Worm (Caenorhabditis elegans): Measurements from ENCODE around the gene trh-1.

Gene trh-1

ce11 chrIV:17368292-17368691, at the start of gene trh-1:
TSS of gene trh-1 (plus strand) at chrIV:17368592.
- TF ChIP-seq lin-15B (tag; optimal IDR thresholded peaks at IDR 0.05), result no peak
- TF ChIP-seq hpl-2 (GFP tag; optimal IDR thresholded peaks at IDR 0.05), result no peak
- no peak for TF ChIP-seq fkh-8 (tag; optimal IDR thresholded peaks at IDR 0.05)
- TF ChIP-seq aha-1 (tag; optimal IDR thresholded peaks at IDR 0.05), result no peak
- no peak for TF ChIP-seq efl-3 (GFP tag; optimal IDR thresholded peaks at IDR 0.05)
- no peak for TF ChIP-seq nhr-12 (tag; optimal IDR thresholded peaks at IDR 0.05)

- TF ChIP-seq Y116A8C.19 (tag; optimal IDR thresholded peaks at IDR 0.05; ENCODE audit: borderline replicate concordance) (no peak), nhr-90 (tag; optimal IDR thresholded peaks at IDR 0.05; ENCODE audit: poor library complexity) (no peak), elt-2 (tag; optimal IDR thresholded peaks at IDR 0.05) (peak; percentile 52), lin-35 (GFP tag; optimal IDR thresholded peaks at IDR 0.05) (peak in 1 of 2 experiments; percentile 4)
These were observed 47.9 kb upstream of the trh-1 start, which contains the start of gene C49C3.4 for ce11 chrIV:17320445-17320844. TSS of gene C49C3.4 (plus strand) at chrIV:17320795.

DNA sequence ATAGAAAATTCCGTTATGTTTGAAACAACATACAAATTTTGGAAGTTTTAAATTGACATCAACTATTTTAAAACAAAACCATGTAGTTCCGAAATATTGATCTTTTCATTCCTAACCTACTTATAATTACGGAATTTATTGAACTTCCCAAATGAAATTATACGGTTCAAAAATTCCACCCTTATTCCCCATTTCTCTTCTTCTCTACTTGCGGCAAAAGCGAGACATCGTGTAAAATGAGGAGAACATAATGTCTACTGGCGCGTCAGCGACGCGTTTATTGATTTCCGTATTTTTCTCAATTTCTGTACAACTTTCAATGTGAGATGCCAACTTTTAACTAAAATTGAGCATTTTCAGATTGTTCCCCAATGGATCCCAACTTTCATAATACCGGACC, 39.6 kb upstream of the trh-1 start, which contains the start of gene ceh-88:
Gene ceh-88, plus strand, starts transcription at position 355 of the 400 bp plus-strand sequence.
- TF ChIP-seq aha-1 (tag; optimal IDR thresholded peaks at IDR 0.05) (no peak), isw-1 (GFP tag; IDR thresholded peaks at IDR 0.05) (no peak), dpl-1 (GFP tag; optimal IDR thresholded peaks at IDR 0.05) (peak in 1 of 3 experiments; percentile 4), aly-2 (tag; optimal IDR thresholded peaks at IDR 0.05) (no peak), lin-39 (tag; optimal IDR thresholded peaks at IDR 0.05) (no peak), pax-3 (tag; optimal IDR thresholded peaks at IDR 0.05) (no peak), lsy-2 (tag; optimal IDR thresholded peaks at IDR 0.05) (peak in 1 of 2 experiments; percentile 30), C34B4.2 (tag; optimal IDR thresholded peaks at IDR 0.05) (no peak), skn-1 (tag; optimal IDR thresholded peaks at IDR 0.05) (no peak), jun-1 (tag; optimal IDR thresholded peaks at IDR 0.05) (no peak), dsc-1 (tag; optimal IDR thresholded peaks at IDR 0.05) (no peak), hpl-2 (GFP tag; optimal IDR thresholded peaks at IDR 0.05) (no peak), unc-86 (tag; optimal IDR thresholded peaks at IDR 0.05) (no peak), ama-1 (optimal IDR thresholded peaks at IDR 0.05) (no peak), blmp-1 (tag; optimal IDR thresholded peaks at IDR 0.05) (peak; percentile 51), lin-35 (GFP tag; optimal IDR thresholded peaks at IDR 0.05) (no peak), efl-1 (optimal IDR thresholded peaks at IDR 0.05) (peak; percentile 1 to 12), efl-1 (GFP tag; optimal IDR thresholded peaks at IDR 0.05 in 1 of 2) (peak in 1 of 2 experiments; percentile 61), elt-2 (tag; optimal IDR thresholded peaks at IDR 0.05) (no peak), lin-13 (GFP tag; optimal IDR thresholded peaks at IDR 0.05) (no peak), rnt-1 (tag; optimal IDR thresholded peaks at IDR 0.05) (no peak), unc-62 (GFP tag; optimal IDR thresholded peaks at IDR 0.05) (no peak), sup-37 (GFP tag; optimal IDR thresholded peaks at IDR 0.05) (no peak), zip-4 (GFP tag; optimal IDR thresholded peaks at IDR 0.05) (no peak), ceh-63 (GFP tag; optimal IDR thresholded peaks at IDR 0.05) (no peak), nhr-12 (tag; optimal IDR thresholded peaks at IDR 0.05) (no peak), mef-2 (tag; optimal IDR thresholded peaks at IDR 0.05) (no peak)

DNA sequence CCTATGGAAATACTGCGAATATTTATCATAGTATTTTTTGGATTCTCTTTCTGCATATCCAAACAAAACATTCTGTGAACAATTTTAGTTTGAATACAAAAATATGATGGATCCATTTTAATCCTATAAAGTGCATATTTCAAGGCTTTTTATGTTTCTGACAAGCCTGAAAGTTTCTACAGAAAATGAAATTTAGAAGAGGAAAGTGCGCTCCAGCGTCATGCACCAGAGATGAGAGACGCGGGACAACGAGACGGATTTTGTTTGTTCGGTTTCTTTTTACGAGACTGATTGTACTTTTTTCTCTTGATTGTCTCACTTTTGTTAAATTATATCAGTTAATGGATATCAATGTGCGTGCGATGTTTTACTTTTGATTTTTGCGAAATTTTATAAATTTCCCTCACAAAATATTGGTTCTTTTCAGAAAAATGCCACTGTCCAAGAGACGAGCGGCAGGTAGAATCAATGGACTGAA, 37.3 kb upstream of the trh-1 start, which contains the start of gene C49C3.6:
Gene C49C3.6, plus strand, starts transcription at position 428 of the 478 bp plus-strand sequence.
- no peak for TF ChIP-seq alr-1 (tag; optimal IDR thresholded peaks at IDR 0.05; ENCODE audit: borderline replicate concordance)
- no peak for TF ChIP-seq swsn-7 (tag; optimal IDR thresholded peaks at IDR 0.05)
- TF ChIP-seq ceh-63 (GFP tag; optimal IDR thresholded peaks at IDR 0.05), result no peak
- no peak for TF ChIP-seq snpc-4 (tag; optimal IDR thresholded peaks at IDR 0.05)
- TF ChIP-seq xbp-1 (tag; optimal IDR thresholded peaks at IDR 0.05), result no peak
- TF ChIP-seq isw-1 (GFP tag; IDR thresholded peaks at IDR 0.05), result no peak
- no peak for TF ChIP-seq fkh-4 (tag; optimal IDR thresholded peaks at IDR 0.05; ENCODE audit: borderline replicate concordance)
- TF ChIP-seq efl-1 (optimal IDR thresholded peaks at IDR 0.05), result peak; percentile 43 to 45
- TF ChIP-seq efl-1 (GFP tag; optimal IDR thresholded peaks at IDR 0.05 in 1 of 2), result peak; percentile 18 to 91
- no peak for TF ChIP-seq nhr-12 (tag; optimal IDR thresholded peaks at IDR 0.05)
- TF ChIP-seq nhr-71 (tag; optimal IDR thresholded peaks at IDR 0.05), result peak; percentile 28
- peak; percentile 65 for TF ChIP-seq blmp-1 (tag; optimal IDR thresholded peaks at IDR 0.05)
- no peak for TF ChIP-seq grh-1 (GFP tag; IDR thresholded peaks at IDR 0.05)
- no peak for TF ChIP-seq ces-1 (GFP tag; optimal IDR thresholded peaks at IDR 0.05)
- no peak for TF ChIP-seq fos-1 (tag; optimal IDR thresholded peaks at IDR 0.05)
- TF ChIP-seq fkh-8 (tag; optimal IDR thresholded peaks at IDR 0.05), result no peak
- peak; percentile 0 for TF ChIP-seq nhr-47 (tag; optimal IDR thresholded peaks at IDR 0.05)
- no peak for TF ChIP-seq sup-37 (GFP tag; optimal IDR thresholded peaks at IDR 0.05)
- no peak for TF ChIP-seq hlh-17 (GFP tag; optimal IDR thresholded peaks at IDR 0.05; ENCODE audit: borderline replicate concordance)
- TF ChIP-seq lin-14 (GFP tag; optimal IDR thresholded peaks at IDR 0.05), result peak; percentile 18
- no peak for TF ChIP-seq pqm-1 (tag; optimal IDR thresholded peaks at IDR 0.05)
- TF ChIP-seq ceh-82 (tag; optimal IDR thresholded peaks at IDR 0.05), result peak in 1 of 3 experiments; percentile 10
- no peak for TF ChIP-seq nhr-19 (GFP tag; conservative IDR thresholded peaks at IDR 0.05)
